Worm (Caenorhabditis elegans): ENCODE data around the gene irld-30.
"Not testable (repeated sequence)": the region's sequence is repeated elsewhere in the genome, so short reads cannot be mapped to it uniquely, and the experiment has no call there.

The irld-30 gene

ce11 chrV:2341285-2341684 lies at the start of gene irld-30:
Gene irld-30 (minus strand): TSS chrV:2341385.
- TF ChIP-seq ztf-11 (tag; optimal IDR thresholded peaks at IDR 0.05), result no peak
- no peak for TF ChIP-seq ceh-43 (GFP tag; optimal IDR thresholded peaks at IDR 0.05)
- no peak for TF ChIP-seq flh-1 (GFP tag; optimal IDR thresholded peaks at IDR 0.05)
- no peak for TF ChIP-seq ceh-39 (tag; optimal IDR thresholded peaks at IDR 0.05)

ce11 chrV:2343572-2343971 lies 2.4 kb upstream of the irld-30 start:
- TF ChIP-seq sptf-1 (tag; optimal IDR thresholded peaks at IDR 0.05) (no peak), ceh-39 (tag; optimal IDR thresholded peaks at IDR 0.05) (no peak), ztf-11 (tag; optimal IDR thresholded peaks at IDR 0.05) (no peak), sem-2 (GFP tag; optimal IDR thresholded peaks at IDR 0.05) (no peak), lsy-2 (tag; optimal IDR thresholded peaks at IDR 0.05) (no peak), elt-1 (tag; optimal IDR thresholded peaks at IDR 0.05; ENCODE audit: borderline replicate concordance, insufficient read depth) (no peak), mab-5 (tag; optimal IDR thresholded peaks at IDR 0.05) (no peak), hlh-1 (tag; optimal IDR thresholded peaks at IDR 0.05) (no peak), cnd-1 (tag; optimal IDR thresholded peaks at IDR 0.05) (no peak), nhr-28 (tag; optimal IDR thresholded peaks at IDR 0.05) (no peak), unc-120 (tag; optimal IDR thresholded peaks at IDR 0.05; ENCODE audit: poor library complexity, severe bottlenecking) (no peak), zip-8 (tag; optimal IDR thresholded peaks at IDR 0.05) (no peak), lin-13 (tag; optimal IDR thresholded peaks at IDR 0.05) (no peak), snpc-4 (tag; optimal IDR thresholded peaks at IDR 0.05) (no peak)

DNA sequence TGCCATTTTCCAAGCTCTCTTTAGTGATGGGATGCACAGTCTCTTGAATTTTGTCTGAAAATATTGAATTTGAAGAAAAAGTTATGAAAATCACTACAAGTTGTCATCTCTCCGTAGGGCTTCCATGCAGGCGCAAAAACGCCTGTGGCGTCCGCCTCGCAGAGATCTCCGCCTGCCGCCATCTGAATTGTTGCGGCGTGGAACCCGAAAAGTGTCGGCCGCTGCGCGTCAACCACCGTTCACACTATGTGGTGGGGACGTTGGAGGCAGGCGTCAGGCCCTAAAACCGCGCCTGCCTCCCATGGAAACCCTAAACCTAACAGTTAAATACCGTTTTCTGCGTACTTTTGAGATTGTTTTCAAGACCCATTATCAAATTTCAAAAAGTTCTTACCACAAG lies 898 bp upstream of the irld-30 start:
- TF ChIP-seq unc-120 (tag; optimal IDR thresholded peaks at IDR 0.05; ENCODE audit: poor library complexity, severe bottlenecking), result no peak
- TF ChIP-seq cnd-1 (tag; optimal IDR thresholded peaks at IDR 0.05), result no peak
- TF ChIP-seq nhr-28 (tag; optimal IDR thresholded peaks at IDR 0.05), result no peak
- TF ChIP-seq mab-5 (tag; optimal IDR thresholded peaks at IDR 0.05), result no peak
- no peak for TF ChIP-seq elt-1 (tag; optimal IDR thresholded peaks at IDR 0.05; ENCODE audit: borderline replicate concordance, insufficient read depth)
- TF ChIP-seq nhr-2 (tag; optimal IDR thresholded peaks at IDR 0.05), result no peak
- no peak for TF ChIP-seq ztf-11 (tag; optimal IDR thresholded peaks at IDR 0.05)
- TF ChIP-seq ces-1 (GFP tag; optimal IDR thresholded peaks at IDR 0.05), result no peak
- no peak for TF ChIP-seq unc-62 (GFP tag; optimal IDR thresholded peaks at IDR 0.05)
- no peak for TF ChIP-seq lin-13 (tag; optimal IDR thresholded peaks at IDR 0.05)

- TF ChIP-seq lin-13 (tag; optimal IDR thresholded peaks at IDR 0.05) (no peak), cnd-1 (tag; optimal IDR thresholded peaks at IDR 0.05) (no peak), drap-1 (GFP tag; optimal IDR thresholded peaks at IDR 0.05) (no peak), mab-5 (tag; optimal IDR thresholded peaks at IDR 0.05) (no peak), zip-8 (tag; optimal IDR thresholded peaks at IDR 0.05) (no peak), bed-3 (GFP tag; optimal IDR thresholded peaks at IDR 0.05) (no peak), ces-1 (GFP tag; optimal IDR thresholded peaks at IDR 0.05) (no peak), sptf-1 (tag; optimal IDR thresholded peaks at IDR 0.05) (no peak), lsy-2 (tag; optimal IDR thresholded peaks at IDR 0.05) (no peak), nhr-237 (tag; optimal IDR thresholded peaks at IDR 0.05) (no peak), pha-4 (tag; optimal IDR thresholded peaks at IDR 0.05) (no peak), nhr-76 (tag; optimal IDR thresholded peaks at IDR 0.05) (no peak), tbx-8 (GFP tag; optimal IDR thresholded peaks at IDR 0.05) (no peak)
Observed at ce11 chrV:2338538-2338937, 2.6 kb downstream of the irld-30 start, which contains the start of gene irld-29. Gene irld-29 (minus strand): TSS chrV:2338638.

DNA sequence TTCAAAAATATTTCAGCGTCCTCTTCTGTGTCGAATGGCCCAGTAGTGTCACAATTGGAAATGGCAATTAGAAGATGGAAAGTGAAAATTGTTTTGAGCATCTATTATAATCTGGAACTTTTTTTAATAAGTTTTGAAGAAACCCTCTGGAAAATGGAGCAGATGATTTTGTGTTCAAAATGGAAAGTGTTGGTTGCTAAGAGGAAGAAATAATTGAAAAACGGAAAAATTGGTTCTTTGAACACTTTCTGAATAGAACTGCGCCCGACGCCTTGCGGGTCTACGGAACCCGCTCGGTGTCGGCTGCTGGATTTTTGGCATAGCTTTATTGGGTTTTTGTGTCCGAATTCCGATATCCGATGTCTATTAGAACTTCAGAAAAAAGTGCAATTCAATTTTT lies 5.0 kb downstream of the irld-30 start, which contains the start of gene irld-28:
TSS of gene irld-28 (minus strand) at position 101 of the 400 bp plus-strand sequence.
- no peak for TF ChIP-seq lin-32 (GFP tag; optimal IDR thresholded peaks at IDR 0.05)
- TF ChIP-seq nhr-12 (tag; optimal IDR thresholded peaks at IDR 0.05), result no peak

DNA sequence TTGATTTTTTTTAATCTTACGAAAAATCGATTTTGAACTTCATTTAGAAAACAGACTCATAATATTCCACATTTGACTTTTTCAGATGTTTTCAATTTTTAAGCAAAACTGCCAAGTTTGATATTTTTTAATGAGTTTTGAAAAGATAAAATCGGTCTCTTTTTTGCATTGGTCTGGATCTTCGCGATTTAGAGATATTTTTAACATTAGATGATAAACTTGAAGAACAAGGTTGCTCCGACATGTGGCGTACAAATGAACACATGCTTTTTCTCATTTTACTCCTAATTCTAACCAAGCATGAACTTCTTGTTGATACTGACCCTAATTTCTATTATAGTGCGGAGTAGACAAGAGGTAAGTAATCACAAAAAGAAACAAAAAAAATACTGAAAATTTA lies 9.6 kb downstream of the irld-30 start, which contains the start of gene irld-32:
TSS of gene irld-32 (plus strand) at position 301 of the 400 bp plus-strand sequence.
- TF ChIP-seq nhr-2, M03D4.4, lin-13 (tag; optimal IDR thresholded peaks at IDR 0.05): not testable (repeated sequence)

DNA sequence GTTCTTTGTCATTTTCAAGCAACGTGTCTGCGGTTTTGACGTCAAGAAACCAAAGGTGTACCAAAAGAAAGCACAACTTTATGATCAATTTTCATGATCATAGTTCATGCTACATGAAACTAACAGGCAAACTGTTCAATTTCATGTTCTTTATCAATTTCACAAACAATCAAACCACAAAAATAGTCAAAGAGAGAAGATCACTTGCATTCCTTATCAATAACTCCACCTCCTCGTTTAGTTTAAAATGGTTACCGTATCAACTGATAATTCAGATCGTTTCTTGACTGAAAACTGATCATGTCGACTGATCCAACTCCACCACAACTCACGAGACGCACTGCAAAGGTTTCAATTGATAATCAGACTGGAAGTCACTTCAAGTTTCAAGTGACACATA lies 11.1 kb downstream of the irld-30 start, which contains the start of gene pud-1.1:
TSS of gene pud-1.1 (plus strand) at position 301 of the 400 bp plus-strand sequence.
- not testable (repeated sequence) for TF ChIP-seq ceh-43 (GFP tag; optimal IDR thresholded peaks at IDR 0.05); lin-13 (tag; optimal IDR thresholded peaks at IDR 0.05); ztf-11 (tag; optimal IDR thresholded peaks at IDR 0.05)

All from whole organism, mixed stage, embryonic.